Worm (Caenorhabditis elegans): ENCODE data around the gene C09H10.9.

C09H10.9 gene

DNA sequence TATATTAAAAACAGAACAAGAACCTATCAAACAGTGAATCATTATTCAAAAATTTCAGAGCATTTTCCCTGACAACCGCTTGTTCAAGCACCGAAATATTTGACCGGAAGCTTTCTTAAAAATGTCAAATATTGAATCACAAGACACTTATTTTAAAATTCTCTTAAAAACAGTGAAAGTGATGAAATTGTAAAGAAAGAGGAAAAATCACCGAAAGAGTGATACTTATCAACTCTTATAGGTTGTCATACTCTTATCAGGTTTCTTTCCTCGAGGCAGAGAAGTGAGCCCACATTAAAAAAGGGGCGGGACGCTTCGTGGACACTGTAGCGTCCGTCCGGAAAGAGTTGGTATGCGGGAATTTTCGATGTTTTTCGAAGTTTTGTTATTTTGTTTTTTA lies 49.5 kb downstream of the C09H10.9 start:
- TF ChIP-seq tbx-7 (tag; optimal IDR thresholded peaks at IDR 0.05): no peak
- no peak for TF ChIP-seq hlh-15 (tag; optimal IDR thresholded peaks at IDR 0.05)
- no peak for TF ChIP-seq K09A11.1 (tag; optimal IDR thresholded peaks at IDR 0.05; ENCODE audit: insufficient read depth)
- no peak for TF ChIP-seq che-1 (tag; optimal IDR thresholded peaks at IDR 0.05)
- TF ChIP-seq elt-2 (tag; optimal IDR thresholded peaks at IDR 0.05): peak; percentile 48

DNA sequence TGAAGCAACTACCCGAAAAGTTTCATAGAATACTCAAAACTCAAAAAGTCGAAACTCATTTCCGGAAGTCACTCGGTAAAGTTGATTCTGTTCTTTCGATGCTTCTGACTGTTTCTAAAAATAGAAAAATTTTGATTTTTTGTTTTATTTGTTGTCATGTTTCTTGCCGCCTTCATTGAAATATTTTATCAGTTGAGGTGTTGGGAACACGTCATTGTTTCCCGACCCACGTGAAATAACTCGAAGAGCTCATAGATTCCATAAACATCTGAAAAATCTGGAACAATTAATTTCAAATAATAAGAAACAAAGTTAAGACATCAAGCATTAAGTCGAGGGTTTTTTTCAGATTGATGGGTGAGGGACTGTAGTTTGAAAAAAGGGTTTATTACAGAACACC lies 50.7 kb downstream of the C09H10.9 start:
- no peak for TF ChIP-seq ceh-9 (tag; optimal IDR thresholded peaks at IDR 0.05)
- TF ChIP-seq ceh-18 (tag; optimal IDR thresholded peaks at IDR 0.05): no peak
- no peak for TF ChIP-seq ref-2 (tag; optimal IDR thresholded peaks at IDR 0.05)
- no peak for TF ChIP-seq ceh-6 (GFP tag; optimal IDR thresholded peaks at IDR 0.05)
- no peak for TF ChIP-seq pax-1 (tag; optimal IDR thresholded peaks at IDR 0.05)
- no peak for TF ChIP-seq tbx-7 (tag; optimal IDR thresholded peaks at IDR 0.05)
- no peak for TF ChIP-seq unc-42 (tag; optimal IDR thresholded peaks at IDR 0.05)
- TF ChIP-seq hlh-8 (tag; optimal IDR thresholded peaks at IDR 0.05): no peak
- no peak for TF ChIP-seq K09A11.1 (tag; optimal IDR thresholded peaks at IDR 0.05; ENCODE audit: insufficient read depth)
- TF ChIP-seq dve-1 (tag; optimal IDR thresholded peaks at IDR 0.05): no peak
- TF ChIP-seq T23F11.4 (GFP tag; optimal IDR thresholded peaks at IDR 0.05): no peak
- no peak for TF ChIP-seq pha-2 (tag; optimal IDR thresholded peaks at IDR 0.05)
- TF ChIP-seq zip-5 (tag; optimal IDR thresholded peaks at IDR 0.05): no peak
- TF ChIP-seq ceh-24 (tag; optimal IDR thresholded peaks at IDR 0.05): no peak
- TF ChIP-seq nhr-232 (tag; optimal IDR thresholded peaks at IDR 0.05): no peak
- no peak for TF ChIP-seq C08G9.2 (tag; optimal IDR thresholded peaks at IDR 0.05)

DNA sequence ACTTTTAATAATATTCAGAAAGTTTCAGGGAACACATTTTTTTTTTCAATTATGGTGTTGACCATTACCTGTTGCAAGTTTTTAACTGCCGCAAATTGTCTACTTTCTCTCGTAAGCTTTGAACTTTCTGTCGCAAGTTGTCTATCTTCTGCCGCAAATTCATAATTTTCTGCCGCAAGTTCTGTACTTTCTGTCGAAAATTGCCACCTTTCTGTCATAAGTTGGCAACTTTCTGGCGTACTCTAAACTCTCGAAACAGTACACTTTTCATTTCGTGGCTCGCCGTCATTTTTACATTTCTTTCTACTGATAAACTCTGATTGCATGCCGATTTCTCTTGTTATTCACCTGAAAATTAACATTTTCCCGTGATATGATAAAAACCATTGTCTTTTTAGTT lies 51.1 kb downstream of the C09H10.9 start:
- no peak for TF ChIP-seq K09A11.1 (tag; optimal IDR thresholded peaks at IDR 0.05; ENCODE audit: insufficient read depth)
- TF ChIP-seq hlh-13 (GFP tag; optimal IDR thresholded peaks at IDR 0.05): no peak
- no peak for TF ChIP-seq pax-1 (tag; optimal IDR thresholded peaks at IDR 0.05)
- no peak for TF ChIP-seq ref-2 (tag; optimal IDR thresholded peaks at IDR 0.05)

All from whole organism, late embryonic.